Fruit fly (Drosophila melanogaster): ENCODE results near the gene Taf3.

Taf3 gene

dm6 chr4:448993-449392 is 17.6 kb downstream of the Taf3 start:
- TF ChIP-seq CG8632 (GFP tag; optimal IDR thresholded peaks at IDR 0.05), result no peak
- no peak for TF ChIP-seq Hr38 (GFP tag; optimal IDR thresholded peaks at IDR 0.05)
- TF ChIP-seq CG6276 (GFP tag; optimal IDR thresholded peaks at IDR 0.05), result no peak
- no peak for TF ChIP-seq CG1621 (tag; optimal IDR thresholded peaks at IDR 0.05)
- TF ChIP-seq cyc (GFP tag; optimal IDR thresholded peaks at IDR 0.05), result no peak
- TF ChIP-seq CG6808 (GFP tag; optimal IDR thresholded peaks at IDR 0.05), result no peak
- no peak for TF ChIP-seq CG11294 (GFP tag; IDR thresholded peaks at IDR 0.05)
- no peak for TF ChIP-seq topi (GFP tag; optimal IDR thresholded peaks at IDR 0.05)
- TF ChIP-seq Eip78C (GFP tag), result no peak
- no peak for TF ChIP-seq CG6792 (GFP tag; optimal IDR thresholded peaks at IDR 0.05)

dm6 chr4:448126-448525 is 18.5 kb downstream of the Taf3 start:
- TF ChIP-seq net (GFP tag; optimal IDR thresholded peaks at IDR 0.05) (no peak), CG10631 (GFP tag; optimal IDR thresholded peaks at IDR 0.05) (no peak), CG8632 (GFP tag; optimal IDR thresholded peaks at IDR 0.05) (no peak), OdsH (GFP tag; optimal IDR thresholded peaks at IDR 0.05) (no peak), CG11294 (GFP tag; IDR thresholded peaks at IDR 0.05) (no peak), achi (GFP tag; optimal IDR thresholded peaks at IDR 0.05) (no peak), CG15336 (GFP tag; IDR thresholded peaks at IDR 0.05) (no peak), CG16779 (tag; optimal IDR thresholded peaks at IDR 0.05) (no peak), svp (GFP tag) (no peak), CG6808 (GFP tag; optimal IDR thresholded peaks at IDR 0.05) (no peak), spab (GFP tag; optimal IDR thresholded peaks at IDR 0.05) (no peak), fd85E (GFP tag; optimal IDR thresholded peaks at IDR 0.05) (no peak), CG4318 (GFP tag; optimal IDR thresholded peaks at IDR 0.05) (no peak), Sox14 (GFP tag; optimal IDR thresholded peaks at IDR 0.05) (no peak), acj6 (GFP tag; optimal IDR thresholded peaks at IDR 0.05) (no peak), salr (GFP tag; optimal IDR thresholded peaks at IDR 0.05) (no peak)

dm6 chr4:445931-446526 is 20.6 kb downstream of the Taf3 start:
- TF ChIP-seq Eip78C (GFP tag) (peak; percentile 73), Hr4 (GFP tag; optimal IDR thresholded peaks at IDR 0.05) (peak; percentile 9), CG10631 (GFP tag; optimal IDR thresholded peaks at IDR 0.05) (no peak), vri (GFP tag; optimal IDR thresholded peaks at IDR 0.05) (peak; percentile 29), Eip93F (GFP tag; optimal IDR thresholded peaks at IDR 0.05) (no peak), dac (GFP tag; optimal IDR thresholded peaks at IDR 0.05) (no peak), topi (GFP tag; optimal IDR thresholded peaks at IDR 0.05) (peak; percentile 12), lz (GFP tag; optimal IDR thresholded peaks at IDR 0.05) (no peak), spab (GFP tag; optimal IDR thresholded peaks at IDR 0.05) (no peak), Sox14 (GFP tag; optimal IDR thresholded peaks at IDR 0.05) (no peak), CG6854 (GFP tag; optimal IDR thresholded peaks at IDR 0.05) (peak; percentile 20), dsx (GFP tag; optimal IDR thresholded peaks at IDR 0.05; ENCODE audit: poor library complexity, severe bottlenecking) (peak; percentile 97), esn (GFP tag; optimal IDR thresholded peaks at IDR 0.05) (peak; percentile 3), Sox102F (GFP tag; optimal IDR thresholded peaks at IDR 0.05) (peak; percentile 34), ss (GFP tag; optimal IDR thresholded peaks at IDR 0.05) (peak; percentile 54 to 65)

- TF ChIP-seq Hr38 (GFP tag; optimal IDR thresholded peaks at IDR 0.05) (no peak), Eip78C (GFP tag) (peak; percentile 41)
These were observed 21.4 kb downstream of the Taf3 start, which contains the start of gene CaMKI for dm6 chr4:445113-445718. TSS of gene CaMKI (plus strand) at chr4:445504.
